Fruit fly (Drosophila melanogaster): ENCODE measurements around the gene CG18130.

- TF ChIP-seq CG8478 (optimal IDR thresholded peaks at IDR 0.05) (no peak), CTCF (optimal IDR thresholded peaks at IDR 0.05) (no peak)
Measured at dm6 chrX:12031400-12031799, 38.8 kb upstream of the CG18130 start, which contains the start of gene Cyp311a1.

Data from S2 (cell line).